Worm (Caenorhabditis elegans): Measurements from ENCODE around the gene flp-25.

DNA sequence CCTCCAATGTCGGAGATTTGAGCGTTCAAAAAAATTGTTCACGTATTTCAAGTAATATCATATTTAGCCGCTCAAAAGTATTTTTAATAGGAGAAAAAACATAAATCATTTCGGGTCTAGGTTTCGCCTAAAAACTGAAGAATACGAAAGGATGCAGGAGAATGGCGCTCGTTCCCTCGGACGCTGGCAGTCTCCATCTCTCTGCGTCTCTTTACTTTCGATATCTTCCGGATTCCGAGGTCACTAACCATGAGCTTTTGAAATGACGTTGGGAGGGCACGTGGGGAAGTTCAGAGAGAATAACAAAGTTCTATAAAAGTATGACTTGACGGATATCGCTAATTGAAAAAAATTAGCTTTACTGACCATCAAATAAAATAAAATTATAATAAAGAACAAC lies 29.6 kb downstream of the flp-25 start:
- TF ChIP-seq flt-1 (GFP tag; IDR thresholded peaks at IDR 0.05), result no peak
- no peak for TF ChIP-seq cog-1 (tag; optimal IDR thresholded peaks at IDR 0.05)
- no peak for TF ChIP-seq ref-1 (GFP tag; conservative IDR thresholded peaks at IDR 0.05)
- no peak for TF ChIP-seq ztf-23 (GFP tag; IDR thresholded peaks at IDR 0.05)
- TF ChIP-seq T22C8.4 (GFP tag; IDR thresholded peaks at IDR 0.05), result no peak

Data from whole organism, midembryonic.